Worm (Caenorhabditis elegans) whole organism, L4 larva: ENCODE measurements around the gene vem-1.

Experiments used
- F44E2.7 ChIP-seq: fragments of 200-800 bp; sonication (Bioruptor generic); IDR thresholded peaks from 2 replicates; pipeline ENCODE4 v2.1.2; 2022; ENCODE audit warnings: missing genetic modification characterization, missing compliant biosample characterization
- ceh-20 ChIP-seq: fragments of 200-800 bp; sonication (Bioruptor generic); IDR thresholded peaks from 2 replicates; pipeline ENCODE4 v1.3.6; 2022; ENCODE audit warnings: missing genetic modification reagents, missing genetic modification characterization, missing compliant biosample characterization
- dmd-8 ChIP-seq: fragments of 200-800 bp; sonication (Bioruptor generic); IDR thresholded peaks from 2 replicates; pipeline ENCODE4 v1.3.6; 2022; ENCODE audit warnings: missing genetic modification characterization, missing compliant biosample characterization
- lin-38 ChIP-seq: fragments of 200-800 bp; sonication (Bioruptor generic); IDR thresholded peaks from 2 replicates; pipeline ENCODE4 v1.3.6; 2022; ENCODE audit warnings: missing genetic modification reagents, missing genetic modification characterization, missing compliant biosample characterization
- nhr-28 ChIP-seq: fragments of 150-350 bp; optimal IDR thresholded peaks from 2 replicates; lab custom pipeline; 2014; ENCODE audit warnings: missing biosample characterization, missing genetic modification characterization
- zag-1 ChIP-seq: fragments of 150-350 bp; optimal IDR thresholded peaks from 2 replicates; lab custom pipeline; 2014; ENCODE audit warnings: missing biosample characterization, missing genetic modification characterization

DNA sequence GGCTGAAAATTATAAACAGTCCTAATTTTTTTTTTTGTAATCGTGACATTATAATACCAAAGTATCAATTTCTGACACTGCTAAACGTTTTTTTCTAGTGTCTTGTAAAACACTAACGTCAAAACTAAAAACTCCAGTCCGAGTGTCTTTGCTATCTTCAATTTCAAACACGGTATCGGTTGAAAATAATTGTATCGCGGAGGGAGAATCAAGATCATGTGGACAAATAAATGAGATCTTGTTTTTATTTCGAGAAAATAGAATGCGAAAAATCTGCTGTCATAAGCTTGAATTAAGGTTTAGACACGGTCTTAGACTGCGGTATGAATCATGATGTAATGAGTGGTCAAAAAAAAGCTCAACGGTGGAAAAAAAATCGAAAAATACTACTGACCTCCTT, 39.7 kb downstream of the vem-1 start:
- TF ChIP-seq lin-38 (GFP tag; lab: Robert Waterston, UW): no peak
- TF ChIP-seq F44E2.7 (GFP tag; lab: Robert Waterston, UW): no peak
- no peak for TF ChIP-seq zag-1
- no peak for TF ChIP-seq nhr-28 (tag; lab: Kevin White, UChicago)
- TF ChIP-seq ceh-20 (GFP tag; lab: Robert Waterston, UW): no peak
- TF ChIP-seq dmd-8 (GFP tag; lab: Robert Waterston, UW): no peak
